Worm (Caenorhabditis elegans): ENCODE results near the gene sri-42.

ce11 chrII:3118907-3119382 lies 23.8 kb downstream of the sri-42 start, which contains the start of gene T10D4.6:
- TF ChIP-seq Y53G8AR.9 (GFP tag; conservative IDR thresholded peaks at IDR 0.05) (no peak), tbx-9 (tag; optimal IDR thresholded peaks at IDR 0.05; ENCODE audit: borderline replicate concordance) (no peak), hlh-12 (tag; optimal IDR thresholded peaks at IDR 0.05) (no peak), nhr-120 (GFP tag; IDR thresholded peaks at IDR 0.05) (no peak)

All from whole organism, young adult.